Fruit fly (Drosophila melanogaster) whole organism, embryonic: ENCODE results near the gene CG13113.
A peak's percentile ranks its signal among the peaks of the same experiment; 100 is the strongest.

Experiments
- Atf3 ChIP-seq: fragments of 200-800 bp; sonication (Bioruptor generic); optimal IDR thresholded peaks from 3 replicates; lab custom pipeline; 2016; ENCODE audit warnings: missing biosample characterization, missing genetic modification characterization
- BtbVII ChIP-seq: fragments of 200-800 bp; sonication (Bioruptor generic); optimal IDR thresholded peaks from 3 replicates; lab custom pipeline; 2017; ENCODE audit warnings: missing biosample characterization, mild to moderate bottlenecking, missing genetic modification characterization
- CG10147 ChIP-seq: fragments of 200-800 bp; sonication (Bioruptor generic); optimal IDR thresholded peaks from 2 replicates; lab custom pipeline; 2019; ENCODE audit warnings: missing biosample characterization, mild to moderate bottlenecking, missing genetic modification characterization, moderate library complexity
- CG11085 ChIP-seq: fragments of 200-800 bp; sonication (Bioruptor generic); IDR thresholded peaks from 2 replicates; pipeline ENCODE4 v1.3.6; 2022; ENCODE audit warnings: missing biosample characterization, missing genetic modification characterization
- CG11398 ChIP-seq: fragments of 200-800 bp; sonication (Bioruptor generic); optimal IDR thresholded peaks from 2 replicates; lab custom pipeline; 2016; ENCODE audit warnings: missing biosample characterization, missing genetic modification characterization
- CG12104 ChIP-seq: fragments of 200-800 bp; sonication (Bioruptor generic); optimal IDR thresholded peaks from 3 replicates; lab custom pipeline; 2016; ENCODE audit warnings: missing biosample characterization, missing genetic modification characterization
- CG12659 ChIP-seq: fragments of 200-800 bp; sonication (Bioruptor generic); optimal IDR thresholded peaks from 3 replicates; lab custom pipeline; 2017; ENCODE audit warnings: mild to moderate bottlenecking, missing biosample characterization, missing genetic modification reagents, missing genetic modification characterization
- CG13296 ChIP-seq: fragments of 200-800 bp; sonication (Bioruptor generic); optimal IDR thresholded peaks from 3 replicates; lab custom pipeline; 2018; ENCODE audit warnings: missing biosample characterization, mild to moderate bottlenecking, missing genetic modification characterization
- CG13775 ChIP-seq: fragments of 200-800 bp; sonication (Bioruptor generic); optimal IDR thresholded peaks from 3 replicates; lab custom pipeline; 2017; ENCODE audit warnings: missing biosample characterization, mild to moderate bottlenecking, missing genetic modification characterization
- CG14014 ChIP-seq: fragments of 200-800 bp; sonication (Bioruptor generic); IDR thresholded peaks from 2 replicates; pipeline ENCODE4 v1.3.6; 2022; ENCODE audit warnings: missing biosample characterization, missing genetic modification characterization
- CG16779 ChIP-seq: fragments of 200-800 bp; sonication (Bioruptor generic); IDR thresholded peaks from 2 replicates; pipeline ENCODE4 v1.3.6; 2022; ENCODE audit warnings: missing biosample characterization, missing genetic modification characterization
- CG16863 ChIP-seq: fragments of 200-800 bp; sonication (Bioruptor generic); optimal IDR thresholded peaks from 3 replicates; lab custom pipeline; 2016; ENCODE audit warnings: missing biosample characterization, missing genetic modification characterization
- CG18011 ChIP-seq: fragments of 200-800 bp; sonication (Bioruptor generic); optimal IDR thresholded peaks from 2 replicates; lab custom pipeline; 2017; ENCODE audit warnings: missing biosample characterization, missing genetic modification characterization, mild to moderate bottlenecking, moderate library complexity, missing genotype
- CG34422 ChIP-seq: fragments of 200-800 bp; sonication (Bioruptor generic); IDR thresholded peaks from 3 replicates; pipeline ENCODE4 v1.3.6; 2022; ENCODE audit warnings: missing biosample characterization, missing genetic modification characterization
- CG4707 ChIP-seq: fragments of 200-800 bp; sonication (Bioruptor generic); optimal IDR thresholded peaks from 2 replicates; lab custom pipeline; 2018; ENCODE audit warnings: missing biosample characterization, mild to moderate bottlenecking, missing genetic modification characterization, moderate library complexity
- CG6765 ChIP-seq: fragments of 200-800 bp; sonication (Bioruptor generic); optimal IDR thresholded peaks from 3 replicates; lab custom pipeline; 2017; ENCODE audit warnings: missing biosample characterization, mild to moderate bottlenecking, missing genetic modification characterization
- CG7963 ChIP-seq: fragments of 200-800 bp; sonication (Bioruptor generic); IDR thresholded peaks from 3 replicates; pipeline ENCODE4 v1.3.6; 2022; ENCODE audit warnings: missing biosample characterization, missing genetic modification characterization; ENCODE audit not compliant: partially characterized antibody
- CG8359 ChIP-seq: fragments of 200-800 bp; sonication (Bioruptor generic); optimal IDR thresholded peaks from 2 replicates; lab custom pipeline; 2017; ENCODE audit warnings: missing biosample characterization, mild to moderate bottlenecking, missing genetic modification characterization, borderline replicate concordance
- CG8924 ChIP-seq: fragments of 200-800 bp; optimal IDR thresholded peaks from 3 replicates; lab custom pipeline; 2019; ENCODE audit warnings: missing biosample characterization, mild to moderate bottlenecking, missing genetic modification characterization, moderate library complexity
- CTCF ChIP-seq: fragments of 200-800 bp; sonication (Bioruptor generic); optimal IDR thresholded peaks from 2 replicates; lab custom pipeline; 2017; ENCODE audit warnings: missing biosample characterization, mild to moderate bottlenecking, missing genetic modification characterization, moderate library complexity
- Camta ChIP-seq: fragments of 200-800 bp; sonication (Bioruptor generic); optimal IDR thresholded peaks from 2 replicates; lab custom pipeline; 2016; ENCODE audit warnings: missing biosample characterization, missing genetic modification characterization
- D ChIP-seq, 2 experiments: fragments of 200-800 bp in 1 of 2; fragments of >200 bp in 1 of 2; sonication (Bioruptor generic) in 1 of 2; optimal IDR thresholded peaks; 2 replicates in 1 of 2; 3 replicates in 1 of 2; lab custom pipeline; 2017; ENCODE audit warnings: mild to moderate bottlenecking in 1 of 2, missing biosample characterization in 1 of 2, missing genetic modification characterization in 1 of 2, missing genetic modification reagents in 1 of 2
- D19A ChIP-seq: fragments of 200-800 bp; optimal IDR thresholded peaks from 3 replicates; lab custom pipeline; 2019; ENCODE audit warnings: missing biosample characterization, mild to moderate bottlenecking, missing genetic modification characterization, moderate library complexity
- Dll ChIP-seq: fragments of 200-800 bp; sonication (Bioruptor generic); IDR thresholded peaks from 4 replicates; pipeline ENCODE4 v1.3.6; 2022; ENCODE audit warnings: missing biosample characterization, missing genetic modification characterization; ENCODE audit not compliant: partially characterized antibody
- Ets65A ChIP-seq: fragments of 200-800 bp; sonication (Bioruptor generic); peaks from one replicate; lab custom pipeline; 2016; ENCODE audit warnings: missing biosample characterization, missing genetic modification characterization
- Fer1 ChIP-seq: fragments of 200-800 bp; sonication (Bioruptor generic); optimal IDR thresholded peaks from 2 replicates; lab custom pipeline; 2017; ENCODE audit warnings: missing biosample characterization, mild to moderate bottlenecking, missing genetic modification characterization
- GATAe ChIP-seq: fragments of 200-800 bp; sonication (Bioruptor generic); conservative IDR thresholded peaks from 2 replicates; pipeline ENCODE4 v1.3.6; 2022; ENCODE audit warnings: missing biosample characterization, missing genetic modification characterization
- H15 ChIP-seq: fragments of 200-800 bp; sonication (Bioruptor generic); IDR thresholded peaks from 3 replicates; pipeline ENCODE4 v1.3.6; 2022; ENCODE audit warnings: missing biosample characterization, missing genetic modification characterization
- HLH54F ChIP-seq: fragments of 200-800 bp; sonication (Bioruptor generic); optimal IDR thresholded peaks from 3 replicates; lab custom pipeline; 2016; ENCODE audit warnings: missing biosample characterization, missing genetic modification characterization
- Hand ChIP-seq: fragments of 200-800 bp; sonication (Bioruptor generic); optimal IDR thresholded peaks from 2 replicates; lab custom pipeline; 2017; ENCODE audit warnings: mild to moderate bottlenecking, missing biosample characterization, missing genetic modification reagents, missing genetic modification characterization
- HmgD ChIP-seq: fragments of 200-800 bp; sonication (Bioruptor generic); optimal IDR thresholded peaks from 3 replicates; lab custom pipeline; 2016; ENCODE audit warnings: missing biosample characterization, missing genetic modification characterization
- Hr39 ChIP-seq: fragments of >200 bp; optimal IDR thresholded peaks from 2 replicates; lab custom pipeline; 2017
- MESR4 ChIP-seq: fragments of 200-800 bp; sonication (Bioruptor generic); optimal IDR thresholded peaks from 2 replicates; lab custom pipeline; 2018; ENCODE audit warnings: missing biosample characterization, mild to moderate bottlenecking, missing genetic modification characterization, moderate library complexity
- Sox102F ChIP-seq: fragments of 200-800 bp; sonication (Bioruptor generic); optimal IDR thresholded peaks from 2 replicates; lab custom pipeline; 2018; ENCODE audit warnings: missing biosample characterization, mild to moderate bottlenecking, missing genetic modification characterization, moderate library complexity
- al ChIP-seq: fragments of 200-800 bp; sonication (Bioruptor generic); IDR thresholded peaks from 2 replicates; pipeline ENCODE4 v1.3.6; 2022; ENCODE audit warnings: missing biosample characterization, missing genetic modification characterization
- bcd ChIP-seq: fragments of 200-800 bp; sonication (Bioruptor generic); optimal IDR thresholded peaks from 2 replicates; lab custom pipeline; 2017; ENCODE audit warnings: missing biosample characterization, mild to moderate bottlenecking, missing genetic modification characterization
- chif ChIP-seq, 2 experiments: fragments of 200-800 bp; sonication (Bioruptor generic); optimal IDR thresholded peaks; 3 replicates each; lab custom pipeline; 2016; ENCODE audit warnings: missing biosample characterization in 2 of 2, missing genetic modification characterization in 2 of 2
- danr ChIP-seq: fragments of 200-800 bp; sonication (Bioruptor generic); IDR thresholded peaks from 2 replicates; pipeline ENCODE4 v1.3.6; 2022; ENCODE audit warnings: missing biosample characterization, missing genetic modification characterization
- dm ChIP-seq: fragments of 200-800 bp; sonication (Bioruptor generic); optimal IDR thresholded peaks from 3 replicates; lab custom pipeline; 2016; ENCODE audit warnings: missing biosample characterization, missing genetic modification characterization
- gsb ChIP-seq: fragments of 200-800 bp; sonication (Bioruptor generic); IDR thresholded peaks from 2 replicates; pipeline ENCODE4 v1.3.6; 2022; ENCODE audit warnings: missing biosample characterization, missing genetic modification characterization
- hb ChIP-seq: fragments of 200-800 bp; sonication (Bioruptor generic); IDR thresholded peaks from 3 replicates; pipeline ENCODE4 v1.3.6; 2022; ENCODE audit warnings: missing biosample characterization, missing genetic modification characterization; ENCODE audit not compliant: partially characterized antibody
- inv ChIP-seq: fragments of 200-800 bp; sonication (Bioruptor generic); IDR thresholded peaks from 2 replicates; pipeline ENCODE4 v1.3.6; 2022; ENCODE audit warnings: missing biosample characterization, missing genetic modification characterization; ENCODE audit not compliant: partially characterized antibody
- jumu ChIP-seq: fragments of 200-800 bp; sonication (Bioruptor generic); optimal IDR thresholded peaks from 3 replicates; lab custom pipeline; 2016; ENCODE audit warnings: missing biosample characterization, missing genetic modification characterization
- pros ChIP-seq: fragments of 200-800 bp; sonication (Bioruptor generic); optimal IDR thresholded peaks from 3 replicates; lab custom pipeline; 2019; ENCODE audit warnings: missing biosample characterization, mild to moderate bottlenecking, missing genetic modification characterization, moderate library complexity
- ranshi ChIP-seq: fragments of 200-800 bp; sonication (Bioruptor generic); IDR thresholded peaks from 2 replicates; pipeline ENCODE4 v1.3.6; 2022; ENCODE audit warnings: missing biosample characterization, missing genetic modification characterization
- scrt ChIP-seq: fragments of 200-800 bp; sonication (Bioruptor generic); optimal IDR thresholded peaks from 2 replicates; lab custom pipeline; 2018; ENCODE audit warnings: missing biosample characterization, mild to moderate bottlenecking, missing genetic modification characterization, moderate library complexity
- sd ChIP-seq: fragments of 200-800 bp; sonication (Bioruptor generic); optimal IDR thresholded peaks from 3 replicates; lab custom pipeline; 2018; ENCODE audit warnings: missing biosample characterization, mild to moderate bottlenecking, missing genetic modification characterization, moderate library complexity
- ssp ChIP-seq: fragments of 200-800 bp; sonication (Bioruptor generic); IDR thresholded peaks from 2 replicates; pipeline ENCODE4 v1.3.6; 2022; ENCODE audit warnings: missing biosample characterization, missing genetic modification characterization
- unc-4 ChIP-seq: fragments of 200-800 bp; sonication (Bioruptor generic); IDR thresholded peaks from 2 replicates; pipeline ENCODE4 v1.3.6; 2022; ENCODE audit warnings: missing biosample characterization, missing genetic modification characterization; ENCODE audit not compliant: partially characterized antibody
- usp ChIP-seq: fragments of >200 bp; optimal IDR thresholded peaks from 2 replicates; lab custom pipeline; 2017; ENCODE audit warnings: missing biosample characterization, missing genetic modification characterization
- zf30C ChIP-seq: fragments of 200-800 bp; sonication (Bioruptor generic); optimal IDR thresholded peaks from 3 replicates; lab custom pipeline; 2018; ENCODE audit warnings: missing biosample characterization, mild to moderate bottlenecking, missing genetic modification characterization

Gene CG13113

dm6 chr2L:9567398-9567856, 23.5 kb downstream of the CG13113 start (continued):
- TF ChIP-seq jumu (GFP tag; lab: Kevin White, UChicago) (peak; percentile 64), CTCF (GFP tag; lab: Kevin White, UChicago) (peak; percentile 96), CG7963 (GFP tag; lab: Robert Waterston, UW) (no peak), Ets65A (GFP tag; lab: Kevin White, UChicago) (peak; percentile 99), Fer1 (GFP tag; lab: Kevin White, UChicago) (peak; percentile 100), CG34422 (GFP tag; lab: Robert Waterston, UW) (peak; percentile 93), CG16863 (peak; percentile 91), sd (peak; percentile 94), CG12104 (GFP tag; lab: Kevin White, UChicago) (peak; percentile 98), unc-4 (GFP tag; lab: Robert Waterston, UW) (peak; percentile 17; the same call in 1 of the 2 replicates), HmgD (GFP tag; lab: Kevin White, UChicago) (peak; percentile 89), Hr39 (lab: Kevin White, UChicago) (no peak), chif (GFP tag; optimal IDR thresholded peaks at IDR 0.05; lab: Kevin White, UChicago) (peak; percentile 85 to 94), danr (peak; percentile 75; the same call in 1 of the 2 replicates), CG11085 (GFP tag; lab: Robert Waterston, UW) (peak; percentile 91), CG13296 (GFP tag; lab: Kevin White, UChicago) (peak; percentile 100), GATAe (peak; percentile 88), BtbVII (GFP tag; lab: Kevin White, UChicago) (peak; percentile 100), scrt (GFP tag; lab: Kevin White, UChicago) (peak; percentile 99), al (GFP tag; lab: Robert Waterston, UW) (peak; percentile 89), gsb (peak; percentile 93), D (optimal IDR thresholded peaks at IDR 0.05; lab: Kevin White, UChicago) (no peak), D (GFP tag; optimal IDR thresholded peaks at IDR 0.05; lab: Kevin White, UChicago) (peak; percentile 96), CG18011 (GFP tag; lab: Kevin White, UChicago) (peak; percentile 92), CG8924 (tag; lab: Kevin White, UChicago) (peak; percentile 94), CG4707 (GFP tag; lab: Kevin White, UChicago) (peak; percentile 99), Atf3 (GFP tag; lab: Kevin White, UChicago) (peak; percentile 88), dm (GFP tag; lab: Kevin White, UChicago) (peak; percentile 93), zf30C (peak; percentile 73), ssp (GFP tag; lab: Robert Waterston, UW) (peak; percentile 75), bcd (GFP tag; lab: Kevin White, UChicago) (peak; percentile 99), Camta (GFP tag; lab: Kevin White, UChicago) (peak; percentile 97), inv (GFP tag; lab: Robert Waterston, UW) (no peak), CG16779 (peak; percentile 97), H15 (GFP tag; lab: Robert Waterston, UW) (peak; percentile 95), CG11398 (GFP tag; lab: Kevin White, UChicago) (peak; percentile 97), ranshi (GFP tag; lab: Robert Waterston, UW) (peak; percentile 96), MESR4 (GFP tag; lab: Kevin White, UChicago) (peak; percentile 89), CG10147 (peak; percentile 98), hb (GFP tag; lab: Robert Waterston, UW) (no peak), HLH54F (peak; percentile 82), pros (GFP tag; lab: Kevin White, UChicago) (no peak), Sox102F (peak; percentile 96), usp (GFP tag; lab: Kevin White, UChicago) (no peak), CG6765 (peak; percentile 100), CG12659 (GFP tag; lab: Kevin White, UChicago) (peak; percentile 99), CG8359 (GFP tag; lab: Kevin White, UChicago) (peak; percentile 94), CG14014 (GFP tag; lab: Robert Waterston, UW) (peak; percentile 96), Hand (GFP tag; lab: Kevin White, UChicago) (peak; percentile 98), CG13775 (GFP tag; lab: Kevin White, UChicago) (peak; percentile 96), D19A (tag; lab: Kevin White, UChicago) (peak; percentile 89), Dll (no peak)
